Fruit fly (Drosophila melanogaster): Measurements from ENCODE around the gene Spn27A.

- TF ChIP-seq CG12768 (GFP tag; optimal IDR thresholded peaks at IDR 0.05) (no peak), Crg-1 (GFP tag; optimal IDR thresholded peaks at IDR 0.05) (no peak), CG11617 (GFP tag; optimal IDR thresholded peaks at IDR 0.05) (no peak), pad (GFP tag; optimal IDR thresholded peaks at IDR 0.05) (no peak), Clk (GFP tag; optimal IDR thresholded peaks at IDR 0.05) (no peak), cic (GFP tag; optimal IDR thresholded peaks at IDR 0.05) (no peak), CG7045 (GFP tag; optimal IDR thresholded peaks at IDR 0.05) (no peak), kay (GFP tag; ENCODE audit: borderline replicate concordance) (no peak), CG33017 (tag; optimal IDR thresholded peaks at IDR 0.05) (no peak), CG5204 (GFP tag; optimal IDR thresholded peaks at IDR 0.05) (no peak), Mnt (GFP tag; optimal IDR thresholded peaks at IDR 0.05) (no peak)
These were observed 33.3 kb upstream of the Spn27A start for dm6 chr2L:6706368-6706919.
